Comparison of ENCODE assay signal across 1 fruit fly cellular context in the genomic region with DNA sequence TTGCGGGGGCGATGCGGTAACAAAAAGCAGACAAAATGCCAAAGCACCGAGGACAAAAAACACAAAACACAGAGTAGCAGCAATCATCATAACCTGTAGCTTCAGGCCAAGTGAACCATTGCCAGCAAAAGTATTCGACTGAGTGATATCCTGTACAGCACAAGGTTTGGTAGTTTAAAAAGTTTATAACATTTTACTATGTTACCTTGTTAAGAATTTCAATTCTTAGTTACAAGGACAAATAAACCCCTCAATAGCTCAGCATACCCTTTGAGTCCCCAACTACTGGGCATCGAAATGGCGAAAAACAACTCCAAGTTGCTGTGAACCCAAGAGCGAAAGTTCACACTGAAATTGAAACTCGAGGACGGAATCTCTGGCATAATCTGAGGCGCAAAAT.
TF ChIP-seq lines count a peak whose summit lies in the region.

No protein-coding gene starts in this region.

TF ChIP-seq in whole organism, embryonic, 481 proteins besides CTCF, POLR2A, EP300 and RAD21 (continued from another document):
- peak; percentile 11 for TF ChIP-seq CG7556 (GFP tag; optimal IDR thresholded peaks at IDR 0.05; lab: Kevin White, UChicago)
- no peak for TF ChIP-seq ham (GFP tag; IDR thresholded peaks at IDR 0.05; lab: Robert Waterston, UW)
- TF ChIP-seq Aef1 (GFP tag; IDR thresholded peaks at IDR 0.05; lab: Robert Waterston, UW) = 0 out of 3 replicates have a peak, but pooled peaks have one; percentile 12
- no peak for TF ChIP-seq so (GFP tag; IDR thresholded peaks at IDR 0.05; lab: Robert Waterston, UW)
- peak; percentile 24; the same call in 1 of the 2 replicates for TF ChIP-seq CG9932 (GFP tag; IDR thresholded peaks at IDR 0.05; lab: Robert Waterston, UW)
- peak; percentile 18 for TF ChIP-seq ind (GFP tag; optimal IDR thresholded peaks at IDR 0.05; lab: Kevin White, UChicago)
- no peak for TF ChIP-seq Dek (tag; optimal IDR thresholded peaks at IDR 0.05; lab: Kevin White, UChicago)
- TF ChIP-seq zf30C (GFP tag; optimal IDR thresholded peaks at IDR 0.05; lab: Kevin White, UChicago) = no peak
- TF ChIP-seq zfh1 (GFP tag; IDR thresholded peaks at IDR 0.05; lab: Robert Waterston, UW) = no peak
- TF ChIP-seq Mrtf (GFP tag; IDR thresholded peaks at IDR 0.05; lab: Robert Waterston, UW) = 0 out of 3 replicates have a peak, but pooled peaks have one; percentile 24
- no peak for TF ChIP-seq CG1024 (GFP tag; IDR thresholded peaks at IDR 0.05; lab: Robert Waterston, UW)
- no peak for TF ChIP-seq HmgZ (tag; optimal IDR thresholded peaks at IDR 0.05; lab: Kevin White, UChicago)
- TF ChIP-seq CG7987 (GFP tag; optimal IDR thresholded peaks at IDR 0.05; lab: Kevin White, UChicago) = no peak
- no peak for TF ChIP-seq gsb-n (tag; optimal IDR thresholded peaks at IDR 0.05; lab: Kevin White, UChicago)
- no peak for TF ChIP-seq CG3163 (GFP tag; optimal IDR thresholded peaks at IDR 0.05; lab: Kevin White, UChicago)
- TF ChIP-seq Taf1 (GFP tag; IDR thresholded peaks at IDR 0.05; lab: Robert Waterston, UW) = no peak
- no peak for TF ChIP-seq ac (GFP tag; optimal IDR thresholded peaks at IDR 0.05; lab: Kevin White, UChicago)
- peak; percentile 52 for TF ChIP-seq CG2678 (tag; optimal IDR thresholded peaks at IDR 0.05; lab: Kevin White, UChicago)
- no peak for TF ChIP-seq NC2α (GFP tag; optimal IDR thresholded peaks at IDR 0.05; lab: Kevin White, UChicago)
- no peak for TF ChIP-seq CG6683 (GFP tag; optimal IDR thresholded peaks at IDR 0.05; lab: Kevin White, UChicago)
- no peak for TF ChIP-seq hkb (optimal IDR thresholded peaks at IDR 0.05; lab: Kevin White, UChicago)
- TF ChIP-seq hkb (GFP tag; IDR thresholded peaks at IDR 0.05; lab: Robert Waterston, UW) = 0 out of 2 replicates have a peak, but pooled peaks have one; percentile 20
- no peak for TF ChIP-seq CG2875 (GFP tag; optimal IDR thresholded peaks at IDR 0.05; lab: Kevin White, UChicago)
- TF ChIP-seq stc (GFP tag; IDR thresholded peaks at IDR 0.05; lab: Robert Waterston, UW) = no peak
- no peak for TF ChIP-seq CG34224 (GFP tag; IDR thresholded peaks at IDR 0.05; lab: Robert Waterston, UW; ENCODE audit: partially characterized antibody)
- TF ChIP-seq zen2 (GFP tag; IDR thresholded peaks at IDR 0.05; lab: Robert Waterston, UW; ENCODE audit: partially characterized antibody) = no peak
- TF ChIP-seq CG13123 (GFP tag; optimal IDR thresholded peaks at IDR 0.05; lab: Kevin White, UChicago) = no peak
- no peak for TF ChIP-seq caup (GFP tag; optimal IDR thresholded peaks at IDR 0.05; lab: Kevin White, UChicago; ENCODE audit: severe bottlenecking)
- TF ChIP-seq CG12942 (GFP tag; optimal IDR thresholded peaks at IDR 0.05; lab: Kevin White, UChicago) = no peak
- no peak for TF ChIP-seq Pdp1 (GFP tag; optimal IDR thresholded peaks at IDR 0.05; lab: Kevin White, UChicago)
- TF ChIP-seq sd (tag; optimal IDR thresholded peaks at IDR 0.05; lab: Kevin White, UChicago) = no peak
- TF ChIP-seq Hr78 (GFP tag; optimal IDR thresholded peaks at IDR 0.05; lab: Kevin White, UChicago) = no peak
- TF ChIP-seq Asciz (GFP tag; optimal IDR thresholded peaks at IDR 0.05; lab: Kevin White, UChicago) = no peak
- TF ChIP-seq pum (GFP tag; optimal IDR thresholded peaks at IDR 0.05; lab: Kevin White, UChicago) = no peak
- no peak for TF ChIP-seq unc-4 (GFP tag; IDR thresholded peaks at IDR 0.05; lab: Robert Waterston, UW; ENCODE audit: partially characterized antibody)
- TF ChIP-seq CG14014 (GFP tag; IDR thresholded peaks at IDR 0.05; lab: Robert Waterston, UW) = 0 out of 2 replicates have a peak, but pooled peaks have one; percentile 28
- TF ChIP-seq tx (GFP tag; optimal IDR thresholded peaks at IDR 0.05; lab: Kevin White, UChicago) = no peak
- no peak for TF ChIP-seq Atf-2 (GFP tag; optimal IDR thresholded peaks at IDR 0.05; lab: Kevin White, UChicago)
- no peak for TF ChIP-seq cato (GFP tag; optimal IDR thresholded peaks at IDR 0.05; lab: Kevin White, UChicago; ENCODE audit: borderline replicate concordance)
- TF ChIP-seq CG11504 (tag; optimal IDR thresholded peaks at IDR 0.05; lab: Kevin White, UChicago) = peak; percentile 48
- TF ChIP-seq CG12744 (GFP tag; optimal IDR thresholded peaks at IDR 0.05; lab: Kevin White, UChicago) = no peak
- no peak for TF ChIP-seq gce (GFP tag; IDR thresholded peaks at IDR 0.05; lab: Robert Waterston, UW)
- TF ChIP-seq gem (tag; optimal IDR thresholded peaks at IDR 0.05; lab: Kevin White, UChicago) = peak; percentile 45
- TF ChIP-seq vfl (GFP tag; optimal IDR thresholded peaks at IDR 0.05; lab: Kevin White, UChicago) = no peak
- peak; percentile 64 for TF ChIP-seq CG18599 (GFP tag; optimal IDR thresholded peaks at IDR 0.05; lab: Kevin White, UChicago)
- peak; percentile 1 for TF ChIP-seq Dip3 (GFP tag; optimal IDR thresholded peaks at IDR 0.05; lab: Kevin White, UChicago)
- TF ChIP-seq CG15479 (GFP tag; optimal IDR thresholded peaks at IDR 0.05; lab: Kevin White, UChicago) = no peak
- no peak for TF ChIP-seq Neu2 (GFP tag; optimal IDR thresholded peaks at IDR 0.05; lab: Kevin White, UChicago; ENCODE audit: borderline replicate concordance)
- TF ChIP-seq CG31365 (tag; optimal IDR thresholded peaks at IDR 0.05; lab: Kevin White, UChicago) = no peak
- TF ChIP-seq schlank (tag; optimal IDR thresholded peaks at IDR 0.05; lab: Kevin White, UChicago) = no peak
- no peak for TF ChIP-seq gfzf (GFP tag; optimal IDR thresholded peaks at IDR 0.05; lab: Kevin White, UChicago)
- no peak for TF ChIP-seq CG6254 (GFP tag; optimal IDR thresholded peaks at IDR 0.05; lab: Kevin White, UChicago)
- no peak for TF ChIP-seq CG7745 (tag; optimal IDR thresholded peaks at IDR 0.05; lab: Kevin White, UChicago)
- TF ChIP-seq CG3995 (GFP tag; optimal IDR thresholded peaks at IDR 0.05; lab: Kevin White, UChicago) = no peak
- TF ChIP-seq CG12104 (GFP tag; optimal IDR thresholded peaks at IDR 0.05; lab: Kevin White, UChicago) = no peak
- TF ChIP-seq zfh2 (GFP tag; optimal IDR thresholded peaks at IDR 0.05; lab: Kevin White, UChicago) = no peak
- no peak for TF ChIP-seq dimm (GFP tag; IDR thresholded peaks at IDR 0.05; lab: Robert Waterston, UW)
- no peak for TF ChIP-seq bbx (GFP tag; IDR thresholded peaks at IDR 0.05; lab: Robert Waterston, UW; ENCODE audit: partially characterized antibody)
- peak; percentile 36; the same call in 1 of the 3 replicates for TF ChIP-seq tgo (GFP tag; IDR thresholded peaks at IDR 0.05; lab: Robert Waterston, UW)
- no peak for TF ChIP-seq abd-A (tag; optimal IDR thresholded peaks at IDR 0.05; lab: Kevin White, UChicago)
- TF ChIP-seq wdn (GFP tag; IDR thresholded peaks at IDR 0.05; lab: Robert Waterston, UW) = no peak
- no peak for TF ChIP-seq Rx (GFP tag; IDR thresholded peaks at IDR 0.05; lab: Robert Waterston, UW)
